Worm (Caenorhabditis elegans): Measurements from ENCODE around the gene tag-281.

Gene tag-281

DNA sequence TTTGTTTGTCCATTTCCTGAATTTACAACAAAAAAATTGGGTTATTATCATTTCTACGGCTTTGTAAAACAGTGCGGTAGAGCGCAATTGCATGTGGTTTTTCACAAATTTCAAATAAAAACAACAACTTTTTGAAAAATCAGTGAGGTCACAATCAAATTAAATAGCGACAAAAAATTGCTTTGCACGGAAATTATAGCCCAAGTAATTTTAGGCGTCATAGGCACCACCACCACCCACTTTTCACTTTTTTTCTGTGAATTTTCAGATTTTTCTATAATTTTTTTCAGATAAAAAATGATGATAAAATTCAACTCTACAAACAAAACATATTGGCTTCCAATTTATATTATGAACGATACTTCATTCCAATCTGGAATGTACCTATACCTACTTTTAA is 2.3 kb upstream of the tag-281 start, which contains the start of gene sre-38:
sre-38 (plus strand) TSS at position 301 of the 400 bp plus-strand sequence.
- no peak for TF ChIP-seq nhr-21 (tag; optimal IDR thresholded peaks at IDR 0.05)
- TF ChIP-seq nhr-12 (tag; optimal IDR thresholded peaks at IDR 0.05), result no peak
- TF ChIP-seq unc-62 (GFP tag; optimal IDR thresholded peaks at IDR 0.05), result no peak
- TF ChIP-seq unc-39 (tag; optimal IDR thresholded peaks at IDR 0.05), result no peak
- no peak for TF ChIP-seq ceh-16 (tag; optimal IDR thresholded peaks at IDR 0.05)
- TF ChIP-seq mab-5 (tag; optimal IDR thresholded peaks at IDR 0.05), result no peak
- no peak for TF ChIP-seq mbf-1 (tag; optimal IDR thresholded peaks at IDR 0.05)
- TF ChIP-seq nhr-129 (tag; optimal IDR thresholded peaks at IDR 0.05), result no peak
- no peak for TF ChIP-seq zag-1 (tag; optimal IDR thresholded peaks at IDR 0.05)
- no peak for TF ChIP-seq mdl-1 (tag; optimal IDR thresholded peaks at IDR 0.05)
- no peak for TF ChIP-seq ZK546.5 (tag; optimal IDR thresholded peaks at IDR 0.05)
- no peak for TF ChIP-seq nhr-25 (tag; optimal IDR thresholded peaks at IDR 0.05)
- no peak for TF ChIP-seq nhr-77 (tag; optimal IDR thresholded peaks at IDR 0.05)
- no peak for TF ChIP-seq ama-1 (optimal IDR thresholded peaks at IDR 0.05)
- TF ChIP-seq ztf-1 (GFP tag; conservative IDR thresholded peaks at IDR 0.05), result no peak
- TF ChIP-seq elt-1 (tag; optimal IDR thresholded peaks at IDR 0.05), result no peak
- no peak for TF ChIP-seq unc-55 (GFP tag; optimal IDR thresholded peaks at IDR 0.05)
- TF ChIP-seq peb-1 (tag; optimal IDR thresholded peaks at IDR 0.05), result no peak
- no peak for TF ChIP-seq lsy-2 (tag; optimal IDR thresholded peaks at IDR 0.05)

ce11 chrII:12460602-12461453 is 1.3 kb downstream of the tag-281 start, which contains the start of gene tag-280:
TSS of gene tag-280 (plus strand) at chrII:12460652.
- TF ChIP-seq sma-9 (GFP tag; optimal IDR thresholded peaks at IDR 0.05) (no peak), sma-9 (tag; optimal IDR thresholded peaks at IDR 0.05) (no peak), nhr-21 (tag; optimal IDR thresholded peaks at IDR 0.05) (no peak)

- TF ChIP-seq egl-27 (tag; optimal IDR thresholded peaks at IDR 0.05), result no peak
- no peak for TF ChIP-seq nhr-12 (tag; optimal IDR thresholded peaks at IDR 0.05)
- TF ChIP-seq skn-1 (tag; optimal IDR thresholded peaks at IDR 0.05), result no peak
- no peak for TF ChIP-seq nhr-21 (tag; optimal IDR thresholded peaks at IDR 0.05)
- no peak for TF ChIP-seq fos-1 (tag; optimal IDR thresholded peaks at IDR 0.05)
- no peak for TF ChIP-seq lin-39 (tag; optimal IDR thresholded peaks at IDR 0.05)
- no peak for TF ChIP-seq nhr-129 (tag; optimal IDR thresholded peaks at IDR 0.05)
- TF ChIP-seq alr-1 (tag; optimal IDR thresholded peaks at IDR 0.05), result no peak
- TF ChIP-seq ztf-4 (tag; optimal IDR thresholded peaks at IDR 0.05), result no peak
- no peak for TF ChIP-seq sma-3 (GFP tag; optimal IDR thresholded peaks at IDR 0.05)
- no peak for TF ChIP-seq crh-2 (tag; optimal IDR thresholded peaks at IDR 0.05)
- no peak for TF ChIP-seq nhr-11 (tag; optimal IDR thresholded peaks at IDR 0.05)
- no peak for TF ChIP-seq F13H6.1 (tag; optimal IDR thresholded peaks at IDR 0.05)
- no peak for TF ChIP-seq gmeb-1 (tag; optimal IDR thresholded peaks at IDR 0.05)
- TF ChIP-seq mab-5 (tag; optimal IDR thresholded peaks at IDR 0.05), result no peak
- TF ChIP-seq blmp-1 (tag; optimal IDR thresholded peaks at IDR 0.05; ENCODE audit: insufficient read depth), result no peak
- TF ChIP-seq ceh-16 (tag; optimal IDR thresholded peaks at IDR 0.05), result no peak
- TF ChIP-seq nhr-77 (tag; optimal IDR thresholded peaks at IDR 0.05), result no peak
- no peak for TF ChIP-seq aly-2 (tag; optimal IDR thresholded peaks at IDR 0.05)
- no peak for TF ChIP-seq lin-13 (GFP tag; optimal IDR thresholded peaks at IDR 0.05)
Measured at ce11 chrII:12462244-12462643, 2.7 kb downstream of the tag-281 start, which contains the start of gene F15A4.2. TSS of gene F15A4.2 (plus strand) at chrII:12462544.

DNA sequence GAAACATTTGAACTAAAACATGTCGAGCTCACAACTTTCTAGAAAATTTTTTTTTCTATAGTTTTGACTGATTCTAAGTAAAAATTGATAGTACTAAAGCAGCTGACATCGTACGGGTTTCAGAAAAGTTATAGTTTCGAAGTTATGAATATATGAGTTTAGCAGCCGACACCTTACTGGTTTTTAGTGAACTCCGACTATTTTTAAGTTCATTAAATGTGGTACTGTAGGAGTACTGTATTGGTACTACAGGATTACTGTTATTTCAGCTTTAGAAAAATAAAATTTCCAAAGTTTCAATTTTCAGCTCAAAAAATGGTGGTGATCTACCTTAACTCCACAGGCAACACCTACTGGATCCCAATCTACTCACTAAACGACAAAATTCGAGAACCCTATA is 6.0 kb downstream of the tag-281 start, which contains the start of gene sre-37:
sre-37 (plus strand) TSS at position 301 of the 400 bp plus-strand sequence.
- TF ChIP-seq nhr-10 (tag; optimal IDR thresholded peaks at IDR 0.05) (no peak), ztf-4 (tag; optimal IDR thresholded peaks at IDR 0.05) (no peak), nhr-25 (tag; optimal IDR thresholded peaks at IDR 0.05) (no peak), lin-13 (GFP tag; optimal IDR thresholded peaks at IDR 0.05) (no peak), F13H6.1 (tag; optimal IDR thresholded peaks at IDR 0.05) (no peak), zag-1 (tag; optimal IDR thresholded peaks at IDR 0.05) (no peak), egl-27 (tag; optimal IDR thresholded peaks at IDR 0.05) (no peak), sem-4 (tag; optimal IDR thresholded peaks at IDR 0.05) (no peak), alr-1 (tag; optimal IDR thresholded peaks at IDR 0.05) (no peak), Y55F3AM.14 (GFP tag; optimal IDR thresholded peaks at IDR 0.05) (no peak), sma-3 (GFP tag; optimal IDR thresholded peaks at IDR 0.05) (no peak), nhr-23 (tag; optimal IDR thresholded peaks at IDR 0.05) (no peak), mab-5 (tag; optimal IDR thresholded peaks at IDR 0.05) (no peak), elt-1 (tag; optimal IDR thresholded peaks at IDR 0.05) (no peak)
